Fruit fly (Drosophila melanogaster) whole organism, embryonic: ENCODE results near the gene CG14410.

Source experiments
- Adf1 ChIP-seq: fragments of 200-800 bp; sonication (Bioruptor generic); IDR thresholded peaks from 2 replicates; pipeline ENCODE4 v1.3.6; 2022; ENCODE audit warnings: missing biosample characterization, missing genetic modification characterization
- Asciz ChIP-seq: fragments of 200-800 bp; sonication (Bioruptor generic); optimal IDR thresholded peaks from 2 replicates; lab custom pipeline; 2017; ENCODE audit warnings: missing biosample characterization, mild to moderate bottlenecking, missing genetic modification characterization, missing genetic modification reagents
- B-H2 ChIP-seq: fragments of 200-800 bp; sonication (Bioruptor generic); optimal IDR thresholded peaks from 2 replicates; lab custom pipeline; 2018; ENCODE audit warnings: missing biosample characterization, mild to moderate bottlenecking, missing genetic modification characterization
- CG11085 ChIP-seq: fragments of 200-800 bp; sonication (Bioruptor generic); IDR thresholded peaks from 2 replicates; pipeline ENCODE4 v1.3.6; 2022; ENCODE audit warnings: missing biosample characterization, missing genetic modification characterization
- CG11560 ChIP-seq: fragments of 200-800 bp; sonication (Bioruptor generic); IDR thresholded peaks from 3 replicates; pipeline ENCODE4 v1.3.6; 2022; ENCODE audit warnings: missing biosample characterization, missing genetic modification characterization
- CG12659 ChIP-seq: fragments of 200-800 bp; sonication (Bioruptor generic); optimal IDR thresholded peaks from 3 replicates; lab custom pipeline; 2017; ENCODE audit warnings: mild to moderate bottlenecking, missing biosample characterization, missing genetic modification reagents, missing genetic modification characterization
- CG15514 ChIP-seq: fragments of 200-800 bp; sonication (Bioruptor generic); optimal IDR thresholded peaks from 3 replicates; lab custom pipeline; 2017; ENCODE audit warnings: missing biosample characterization, missing genetic modification characterization, mild to moderate bottlenecking, moderate library complexity, missing genetic modification reagents
- CG1647 ChIP-seq: fragments of 200-800 bp; sonication (Bioruptor generic); optimal IDR thresholded peaks from 3 replicates; lab custom pipeline; 2016; ENCODE audit warnings: missing biosample characterization, missing genetic modification characterization
- CG17328 ChIP-seq: fragments of 200-800 bp; sonication (Bioruptor generic); IDR thresholded peaks from 2 replicates; pipeline ENCODE4 v1.3.6; 2022; ENCODE audit warnings: missing biosample characterization, missing genetic modification characterization
- CG17829 ChIP-seq: fragments of 200-800 bp; optimal IDR thresholded peaks from 2 replicates; lab custom pipeline; 2019; ENCODE audit warnings: missing biosample characterization, mild to moderate bottlenecking, missing genetic modification characterization, moderate library complexity
- CG2875 ChIP-seq: fragments of 200-800 bp; sonication (Bioruptor generic); optimal IDR thresholded peaks from 2 replicates; lab custom pipeline; 2017; ENCODE audit warnings: missing biosample characterization, mild to moderate bottlenecking, missing genetic modification characterization, missing genetic modification reagents
- CG34422 ChIP-seq: fragments of 200-800 bp; sonication (Bioruptor generic); IDR thresholded peaks from 3 replicates; pipeline ENCODE4 v1.3.6; 2022; ENCODE audit warnings: missing biosample characterization, missing genetic modification characterization
- CG3726 ChIP-seq: fragments of 200-800 bp; sonication (Bioruptor generic); IDR thresholded peaks from 3 replicates; pipeline ENCODE4, ENCODE4 v1.3.6; 2022; ENCODE audit warnings: missing biosample characterization, missing genetic modification characterization
- CG6175 ChIP-seq: fragments of 200-800 bp; sonication (Bioruptor generic); IDR thresholded peaks from 3 replicates; pipeline ENCODE4 v1.3.6; 2022; ENCODE audit warnings: missing biosample characterization, missing genetic modification characterization
- CG9215 ChIP-seq: fragments of 200-800 bp; sonication (Bioruptor generic); IDR thresholded peaks from 2 replicates; pipeline ENCODE4 v1.3.6; 2022; ENCODE audit warnings: missing biosample characterization, missing genetic modification characterization
- CG9609 ChIP-seq: fragments of 200-800 bp; sonication (Bioruptor generic); optimal IDR thresholded peaks from 3 replicates; lab custom pipeline; 2016; ENCODE audit warnings: missing biosample characterization, missing genetic modification characterization
- CG9727 ChIP-seq: fragments of 200-800 bp; sonication (Bioruptor generic); optimal IDR thresholded peaks from 3 replicates; lab custom pipeline; 2017; ENCODE audit warnings: missing biosample characterization, mild to moderate bottlenecking, missing genetic modification characterization
- Deaf1 ChIP-seq: fragments of 200-800 bp; optimal IDR thresholded peaks from 3 replicates; lab custom pipeline; 2019; ENCODE audit warnings: missing biosample characterization, mild to moderate bottlenecking, missing genetic modification characterization, moderate library complexity
- Gsc ChIP-seq: fragments of 200-800 bp; sonication (Bioruptor generic); IDR thresholded peaks from 2 replicates; pipeline ENCODE4 v1.3.6; 2022; ENCODE audit warnings: missing biosample characterization, missing genetic modification characterization
- HLH54F ChIP-seq: fragments of 200-800 bp; sonication (Bioruptor generic); optimal IDR thresholded peaks from 3 replicates; lab custom pipeline; 2016; ENCODE audit warnings: missing biosample characterization, missing genetic modification characterization
- HLHmδ ChIP-seq: fragments of 200-800 bp; sonication (Bioruptor generic); optimal IDR thresholded peaks from 2 replicates; lab custom pipeline; 2018; ENCODE audit warnings: missing biosample characterization, mild to moderate bottlenecking, missing genetic modification characterization, moderate library complexity
- HmgZ ChIP-seq: fragments of 200-800 bp; sonication (Bioruptor generic); optimal IDR thresholded peaks from 2 replicates; lab custom pipeline; 2018; ENCODE audit warnings: missing biosample characterization, mild to moderate bottlenecking, missing genetic modification characterization
- Jarid2 ChIP-seq: fragments of 200-800 bp; sonication (Bioruptor generic); optimal IDR thresholded peaks from 3 replicates; lab custom pipeline; 2017; ENCODE audit warnings: mild to moderate bottlenecking, missing biosample characterization, missing genetic modification reagents, missing genetic modification characterization
- MBD-R2 ChIP-seq: fragments of 200-800 bp; sonication (Bioruptor generic); IDR thresholded peaks from 2 replicates; pipeline ENCODE4 v1.3.6; 2022; ENCODE audit warnings: missing biosample characterization, missing genetic modification characterization
- Med ChIP-seq: fragments of 200-800 bp; sonication (Bioruptor generic); peaks from one replicate; lab custom pipeline; 2016; ENCODE audit warnings: missing biosample characterization, missing genetic modification characterization, mild to moderate bottlenecking, inconsistent platforms, moderate library complexity
- Myb ChIP-seq: fragments of 200-800 bp; sonication (Bioruptor generic); optimal IDR thresholded peaks from 2 replicates; lab custom pipeline; 2016; ENCODE audit warnings: missing biosample characterization, missing genetic modification characterization
- NFAT ChIP-seq: fragments of 200-800 bp; sonication (Bioruptor generic); IDR thresholded peaks from 2 replicates; pipeline ENCODE4 v1.3.6; 2022; ENCODE audit warnings: missing biosample characterization, missing genetic modification characterization
- Nf-YC ChIP-seq: fragments of 200-800 bp; optimal IDR thresholded peaks from 3 replicates; lab custom pipeline; 2019; ENCODE audit warnings: missing biosample characterization, mild to moderate bottlenecking, missing genetic modification characterization, moderate library complexity
- Optix ChIP-seq: fragments of 200-800 bp; sonication (Bioruptor generic); IDR thresholded peaks from 3 replicates; pipeline ENCODE4 v1.3.6; 2022; ENCODE audit warnings: missing biosample characterization, missing genetic modification characterization
- Pdp1 ChIP-seq, 2 experiments: fragments of 200-800 bp; sonication (Bioruptor generic); optimal IDR thresholded peaks; 3 replicates each; lab custom pipeline; 2016; ENCODE audit warnings: missing biosample characterization in 2 of 2, missing genetic modification characterization in 2 of 2, mild to moderate bottlenecking in 1 of 2, moderate library complexity in 1 of 2
- chn ChIP-seq: fragments of 200-800 bp; sonication (Bioruptor generic); optimal IDR thresholded peaks from 2 replicates; lab custom pipeline; 2016; ENCODE audit warnings: missing biosample characterization, missing genetic modification characterization
- dimm ChIP-seq: fragments of 200-800 bp; sonication (Bioruptor generic); IDR thresholded peaks from 2 replicates; pipeline ENCODE4 v1.3.6; 2022; ENCODE audit warnings: missing biosample characterization, missing genetic modification characterization
- esg ChIP-seq: fragments of 200-800 bp; sonication (Bioruptor generic); conservative IDR thresholded peaks from 2 replicates; pipeline ENCODE4 v1.3.6; 2022; ENCODE audit warnings: missing biosample characterization, missing genetic modification characterization
- gt ChIP-seq: fragments of 200-800 bp; sonication (Bioruptor generic); IDR thresholded peaks from 2 replicates; pipeline ENCODE4 v1.3.6; 2022; ENCODE audit warnings: missing biosample characterization, missing genetic modification characterization
- hbn ChIP-seq: fragments of 200-800 bp; sonication (Bioruptor generic); IDR thresholded peaks from 2 replicates; pipeline ENCODE4 v1.3.6; 2022; ENCODE audit warnings: missing biosample characterization, missing genetic modification characterization; ENCODE audit not compliant: partially characterized antibody
- hkb ChIP-seq, 2 experiments: fragments of 200-800 bp in 1 of 2; fragments of >200 bp in 1 of 2; sonication (Bioruptor generic) in 1 of 2; IDR thresholded peaks in 1 of 2; optimal IDR thresholded peaks in 1 of 2; 2 replicates each; pipeline versions ENCODE4 v1.3.6 to Lab custom; 2017 to 2022; ENCODE audit warnings: missing biosample characterization in 1 of 2, missing genetic modification characterization in 1 of 2
- insv ChIP-seq, 2 experiments: fragments of 200-800 bp; sonication (Bioruptor generic); optimal IDR thresholded peaks; 3 replicates each; lab custom pipeline; 2016 to 2018; ENCODE audit warnings: missing biosample characterization in 2 of 2, missing genetic modification characterization in 2 of 2
- jing ChIP-seq: fragments of 200-800 bp; sonication (Bioruptor generic); optimal IDR thresholded peaks from 2 replicates; lab custom pipeline; 2018; ENCODE audit warnings: missing biosample characterization, mild to moderate bottlenecking, missing genetic modification characterization
- klu ChIP-seq: fragments of 200-800 bp; sonication (Bioruptor generic); IDR thresholded peaks from 2 replicates; pipeline ENCODE4 v1.3.6; 2022; ENCODE audit warnings: missing biosample characterization, missing genetic modification characterization
- knrl ChIP-seq: fragments of 200-800 bp; sonication (Bioruptor generic); IDR thresholded peaks from 3 replicates; pipeline ENCODE4 v1.3.6; 2022; ENCODE audit warnings: missing biosample characterization, missing genetic modification characterization; ENCODE audit not compliant: partially characterized antibody
- nom ChIP-seq: fragments of 200-800 bp; sonication (Bioruptor generic); optimal IDR thresholded peaks from 2 replicates; lab custom pipeline; 2017; ENCODE audit warnings: missing biosample characterization, missing genetic modification characterization, mild to moderate bottlenecking, moderate library complexity, missing genetic modification reagents
- oc ChIP-seq: fragments of 200-800 bp; sonication (Bioruptor generic); optimal IDR thresholded peaks from 2 replicates; lab custom pipeline; 2018; ENCODE audit warnings: missing biosample characterization, mild to moderate bottlenecking, missing genetic modification characterization, moderate library complexity
- salm ChIP-seq: fragments of 200-800 bp; sonication (Bioruptor generic); optimal IDR thresholded peaks from 2 replicates; lab custom pipeline; 2018; ENCODE audit warnings: missing biosample characterization, mild to moderate bottlenecking, missing genetic modification characterization
- sens ChIP-seq: fragments of 200-800 bp; sonication (Bioruptor generic); peaks from one replicate; lab custom pipeline; 2016; ENCODE audit warnings: missing biosample characterization, missing genetic modification characterization
- slp2 ChIP-seq: fragments of 200-800 bp; sonication (Bioruptor generic); optimal IDR thresholded peaks from 2 replicates; lab custom pipeline; 2016; ENCODE audit warnings: missing biosample characterization, missing genetic modification characterization
- twi ChIP-seq: fragments of 200-800 bp; optimal IDR thresholded peaks from 2 replicates; lab custom pipeline; 2019; ENCODE audit warnings: missing biosample characterization, mild to moderate bottlenecking, missing genetic modification characterization, moderate library complexity
- unc-4 ChIP-seq: fragments of 200-800 bp; sonication (Bioruptor generic); IDR thresholded peaks from 2 replicates; pipeline ENCODE4 v1.3.6; 2022; ENCODE audit warnings: missing biosample characterization, missing genetic modification characterization; ENCODE audit not compliant: partially characterized antibody
- zen2 ChIP-seq: fragments of 200-800 bp; sonication (Bioruptor generic); IDR thresholded peaks from 3 replicates; pipeline ENCODE4 v1.3.6; 2022; ENCODE audit warnings: missing biosample characterization, missing genetic modification characterization; ENCODE audit not compliant: partially characterized antibody
- zfh1 ChIP-seq: fragments of 200-800 bp; sonication (Bioruptor generic); IDR thresholded peaks from 3 replicates; pipeline ENCODE4 v1.3.6; 2022; ENCODE audit warnings: missing biosample characterization, missing genetic modification characterization

Gene CG14410

dm6 chrX:14825922-14826617 lies 10.5 kb upstream of the CG14410 start, which contains the start of gene rut (continued):
- peak; percentile 69 for TF ChIP-seq CG15514 (GFP tag; lab: Kevin White, UChicago)
- peak; percentile 92 for TF ChIP-seq hbn (GFP tag; lab: Robert Waterston, UW)
- 0 out of 3 replicates have a peak, but pooled peaks have one; percentile 9 for TF ChIP-seq zfh1 (GFP tag; lab: Robert Waterston, UW)
- no peak for TF ChIP-seq CG11560 (tag; lab: Robert Waterston, UW)
- TF ChIP-seq zen2, result peak; percentile 87
- no peak for TF ChIP-seq chn (GFP tag; lab: Kevin White, UChicago)
- no peak for TF ChIP-seq CG2875
- peak; percentile 24 for TF ChIP-seq jing (GFP tag; lab: Kevin White, UChicago)
- no peak for TF ChIP-seq CG3726
- TF ChIP-seq HLH54F (GFP tag; lab: Kevin White, UChicago), result peak; percentile 23
- TF ChIP-seq esg (GFP tag; lab: Robert Waterston, UW), result no peak
- TF ChIP-seq slp2, result no peak
- TF ChIP-seq Asciz, result no peak
- no peak for TF ChIP-seq dimm (GFP tag; lab: Robert Waterston, UW)
- TF ChIP-seq knrl (GFP tag; lab: Robert Waterston, UW), result peak; percentile 97
- peak; percentile 34 for TF ChIP-seq sens (GFP tag; lab: Kevin White, UChicago)
- TF ChIP-seq Myb, result peak; percentile 67
- TF ChIP-seq CG1647, result peak; percentile 9
- TF ChIP-seq CG9215 (GFP tag; lab: Robert Waterston, UW), result no peak
- TF ChIP-seq CG9727, result no peak
- peak; percentile 91 for TF ChIP-seq unc-4 (GFP tag; lab: Robert Waterston, UW)
- peak; percentile 43; the same call in 1 of the 2 replicates for TF ChIP-seq MBD-R2 (GFP tag; lab: Robert Waterston, UW)
- TF ChIP-seq CG17328 (GFP tag; lab: Robert Waterston, UW), result no peak
- TF ChIP-seq Jarid2 (GFP tag; lab: Kevin White, UChicago), result peak; percentile 94
- TF ChIP-seq hkb (optimal IDR thresholded peaks at IDR 0.05; lab: Kevin White, UChicago), result no peak
- peak; percentile 22; the same call in 1 of the 2 replicates for TF ChIP-seq hkb (GFP tag; IDR thresholded peaks at IDR 0.05; lab: Robert Waterston, UW)
- peak; percentile 39; the same call in 1 of the 2 replicates for TF ChIP-seq NFAT
- TF ChIP-seq Med (GFP tag; lab: Kevin White, UChicago), result peak; percentile 89
- peak; percentile 95 for TF ChIP-seq CG6175 (GFP tag; lab: Robert Waterston, UW)
- TF ChIP-seq gt (GFP tag; lab: Robert Waterston, UW), result no peak
- no peak for TF ChIP-seq salm
- peak; percentile 52 for TF ChIP-seq Adf1 (GFP tag; lab: Robert Waterston, UW)
- peak; percentile 64; the same call in 1 of the 3 replicates for TF ChIP-seq CG34422 (GFP tag; lab: Robert Waterston, UW)
- no peak for TF ChIP-seq oc
- TF ChIP-seq klu, result no peak
- TF ChIP-seq Deaf1 (tag; lab: Kevin White, UChicago), result peak; percentile 99
- TF ChIP-seq Gsc (GFP tag; lab: Robert Waterston, UW), result no peak
- no peak for TF ChIP-seq twi (tag; lab: Kevin White, UChicago)
- TF ChIP-seq insv (GFP tag; optimal IDR thresholded peaks at IDR 0.05; lab: Kevin White, UChicago), result no peak
- TF ChIP-seq HmgZ (tag; lab: Kevin White, UChicago), result peak; percentile 15
- TF ChIP-seq CG17829 (tag; lab: Kevin White, UChicago), result peak; percentile 3
- TF ChIP-seq Pdp1 (GFP tag; optimal IDR thresholded peaks at IDR 0.05; lab: Kevin White, UChicago), result peak in 1 of 2 experiments; percentile 25
- peak; percentile 51 for TF ChIP-seq HLHmδ (GFP tag; lab: Kevin White, UChicago)
- TF ChIP-seq B-H2, result peak; percentile 33
- TF ChIP-seq nom (GFP tag; lab: Kevin White, UChicago), result peak; percentile 11
- no peak for TF ChIP-seq CG9609 (GFP tag; lab: Kevin White, UChicago)
- TF ChIP-seq CG11085 (GFP tag; lab: Robert Waterston, UW), result peak; percentile 39; the same call in 1 of the 2 replicates
- TF ChIP-seq Nf-YC (tag; lab: Kevin White, UChicago), result no peak
- TF ChIP-seq CG12659 (GFP tag; lab: Kevin White, UChicago), result peak; percentile 56
- 0 out of 3 replicates have a peak, but pooled peaks have one; percentile 10 for TF ChIP-seq Optix
